Fruit fly (Drosophila melanogaster): ENCODE results near the gene HGTX.
A peak's percentile ranks its signal among the peaks of the same experiment; 100 is the strongest.

HGTX gene

DNA sequence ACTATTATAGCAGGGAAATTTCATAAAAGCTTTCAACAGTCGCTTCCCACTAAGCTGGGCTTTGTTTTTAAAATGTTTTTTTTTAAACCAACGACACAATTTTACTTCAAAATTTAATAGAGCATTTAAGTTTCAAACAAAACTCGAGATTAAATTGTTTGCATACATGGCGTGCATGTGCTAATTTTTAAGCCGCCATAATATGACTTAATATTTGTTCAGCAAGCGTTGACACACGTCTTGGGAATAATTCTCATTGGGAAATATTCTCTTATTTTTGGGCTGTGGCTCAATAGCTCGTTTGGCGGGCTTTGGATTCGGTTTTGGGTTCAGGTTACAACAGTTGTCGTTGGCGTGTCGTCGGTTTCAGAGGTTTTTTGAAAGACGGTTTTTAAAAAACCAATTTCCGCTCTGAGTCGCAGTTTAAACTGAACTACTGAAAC lies 23.1 kb upstream of the HGTX start, which contains the start of gene CG9628 (continued):
- TF ChIP-seq zf30C (GFP tag; optimal IDR thresholded peaks at IDR 0.05) (no peak), CG17186 (GFP tag; optimal IDR thresholded peaks at IDR 0.05) (no peak), Stat92E (GFP tag; optimal IDR thresholded peaks at IDR 0.05) (no peak), fru (optimal IDR thresholded peaks at IDR 0.05) (no peak), CHES-1-like (GFP tag; optimal IDR thresholded peaks at IDR 0.05) (no peak), CG14710 (tag; optimal IDR thresholded peaks at IDR 0.05) (peak; percentile 27), CG2116 (GFP tag; optimal IDR thresholded peaks at IDR 0.05) (no peak), lab (GFP tag; optimal IDR thresholded peaks at IDR 0.05) (peak; percentile 72), bowl (GFP tag; IDR thresholded peaks at IDR 0.05) (no peak), CG10543 (GFP tag; optimal IDR thresholded peaks at IDR 0.05) (no peak), CkIIα-i1 (GFP tag; IDR thresholded peaks at IDR 0.05) (no peak), Med (GFP tag) (peak; percentile 84), CG11093 (GFP tag; IDR thresholded peaks at IDR 0.05) (no peak), unc-4 (GFP tag; IDR thresholded peaks at IDR 0.05; ENCODE audit: partially characterized antibody) (peak; percentile 38; the same call in 1 of the 2 replicates), ems (GFP tag; optimal IDR thresholded peaks at IDR 0.05) (no peak), CG7839 (tag; optimal IDR thresholded peaks at IDR 0.05) (no peak), CG12391 (tag; optimal IDR thresholded peaks at IDR 0.05) (no peak), nerfin-1 (tag; optimal IDR thresholded peaks at IDR 0.05) (no peak), al (GFP tag; IDR thresholded peaks at IDR 0.05) (peak; percentile 39; the same call in 1 of the 2 replicates), CG3281 (GFP tag; optimal IDR thresholded peaks at IDR 0.05) (peak; percentile 42), Lhr (GFP tag; optimal IDR thresholded peaks at IDR 0.05) (no peak), CG12299 (tag; optimal IDR thresholded peaks at IDR 0.05) (no peak), CG2889 (GFP tag; IDR thresholded peaks at IDR 0.05) (no peak), twi (tag; optimal IDR thresholded peaks at IDR 0.05) (no peak), CG1792 (GFP tag; optimal IDR thresholded peaks at IDR 0.05) (no peak), ftz-f1 (GFP tag; optimal IDR thresholded peaks at IDR 0.05) (no peak), CG6175 (GFP tag; IDR thresholded peaks at IDR 0.05) (no peak), NFAT (GFP tag; IDR thresholded peaks at IDR 0.05) (no peak), lbe (GFP tag; optimal IDR thresholded peaks at IDR 0.05) (no peak), Ada2b (GFP tag; IDR thresholded peaks at IDR 0.05) (peak; percentile 43), Aef1 (GFP tag; IDR thresholded peaks at IDR 0.05) (0 out of 3 replicates have a peak, but pooled peaks have one; percentile 9), sug (tag; optimal IDR thresholded peaks at IDR 0.05) (no peak), CG30403 (GFP tag; optimal IDR thresholded peaks at IDR 0.05) (no peak), tup (GFP tag; optimal IDR thresholded peaks at IDR 0.05) (no peak), MTF-1 (GFP tag; optimal IDR thresholded peaks at IDR 0.05; ENCODE audit: borderline replicate concordance) (no peak), CG1024 (GFP tag; IDR thresholded peaks at IDR 0.05) (peak; percentile 49; the same call in 1 of the 2 replicates), CG17829 (tag; optimal IDR thresholded peaks at IDR 0.05) (no peak), CG6791 (GFP tag; IDR thresholded peaks at IDR 0.05; ENCODE audit: partially characterized antibody) (no peak), crc (GFP tag; optimal IDR thresholded peaks at IDR 0.05) (no peak), luna (GFP tag; optimal IDR thresholded peaks at IDR 0.05) (no peak), Dref (GFP tag; IDR thresholded peaks at IDR 0.05) (no peak), HHEX (GFP tag; optimal IDR thresholded peaks at IDR 0.05) (peak; percentile 40), ato (GFP tag; IDR thresholded peaks at IDR 0.05; ENCODE audit: partially characterized antibody) (no peak), CG5245 (GFP tag; optimal IDR thresholded peaks at IDR 0.05) (no peak), klu (GFP tag; IDR thresholded peaks at IDR 0.05) (no peak), CG31365 (tag; optimal IDR thresholded peaks at IDR 0.05) (no peak), ranshi (GFP tag; IDR thresholded peaks at IDR 0.05) (no peak; the same call in 1 of the 2 replicates), tap (tag; optimal IDR thresholded peaks at IDR 0.05) (peak; percentile 38), Eip74EF (GFP tag; optimal IDR thresholded peaks at IDR 0.05) (no peak), salm (tag; optimal IDR thresholded peaks at IDR 0.05) (no peak), Nf-YA (GFP tag; IDR thresholded peaks at IDR 0.05) (no peak)
